Fruit fly (Drosophila melanogaster): Measurements from ENCODE around the gene eIF4G1.

- no peak for TF ChIP-seq Mnt (GFP tag; optimal IDR thresholded peaks at IDR 0.05)
- no peak for TF ChIP-seq Hr96 (GFP tag; optimal IDR thresholded peaks at IDR 0.05)
- TF ChIP-seq toe (GFP tag; optimal IDR thresholded peaks at IDR 0.05) = no peak
- TF ChIP-seq cic (GFP tag; optimal IDR thresholded peaks at IDR 0.05) = no peak
- no peak for TF ChIP-seq cnc (optimal IDR thresholded peaks at IDR 0.05)
- no peak for TF ChIP-seq Crg-1 (GFP tag; optimal IDR thresholded peaks at IDR 0.05)
- no peak for TF ChIP-seq CG14711 (tag; optimal IDR thresholded peaks at IDR 0.05)
- TF ChIP-seq CG7101 (tag; optimal IDR thresholded peaks at IDR 0.05) = no peak
- no peak for TF ChIP-seq CG5204 (GFP tag; optimal IDR thresholded peaks at IDR 0.05)
- no peak for TF ChIP-seq bab1 (GFP tag; optimal IDR thresholded peaks at IDR 0.05)
- no peak for TF ChIP-seq ovo (GFP tag; optimal IDR thresholded peaks at IDR 0.05)
- no peak for TF ChIP-seq CG7045 (GFP tag; optimal IDR thresholded peaks at IDR 0.05)
- TF ChIP-seq Clk (GFP tag; optimal IDR thresholded peaks at IDR 0.05) = no peak
- TF ChIP-seq kay (GFP tag; ENCODE audit: borderline replicate concordance) = peak; percentile 35
Measured at dm6 chr4:944354-944753, 13.8 kb upstream of the eIF4G1 start.
